Fruit fly (Drosophila melanogaster) whole organism, prepupa: ENCODE data around the gene CG10874.

Experiments used
- Blimp-1 ChIP-seq: fragments of 200-800 bp; sonication (Bioruptor generic); optimal IDR thresholded peaks from 3 replicates; lab custom pipeline; 2017; ENCODE audit warnings: missing biosample characterization, missing genetic modification characterization, mild to moderate bottlenecking, moderate library complexity, missing genetic modification reagents
- CG10631 ChIP-seq: fragments of 200-800 bp; sonication (Bioruptor generic); optimal IDR thresholded peaks from 2 replicates; lab custom pipeline; 2016; ENCODE audit warnings: missing biosample characterization, missing genetic modification characterization
- CG11294 ChIP-seq: fragments of 200-800 bp; sonication (Bioruptor generic); IDR thresholded peaks from 2 replicates; pipeline ENCODE4 v1.3.6; 2022; ENCODE audit warnings: missing biosample characterization, missing genetic modification characterization
- CG11762 ChIP-seq: fragments of 200-800 bp; sonication (Bioruptor generic); optimal IDR thresholded peaks from 3 replicates; lab custom pipeline; 2016; ENCODE audit warnings: missing biosample characterization, missing genetic modification characterization; ENCODE audit not compliant: insufficient read depth
- CG11902 ChIP-seq: fragments of 200-800 bp; sonication (Bioruptor generic); optimal IDR thresholded peaks from 3 replicates; lab custom pipeline; 2016; ENCODE audit warnings: missing biosample characterization, missing genetic modification characterization
- CG15336 ChIP-seq: fragments of 200-800 bp; sonication (Bioruptor generic); IDR thresholded peaks from 2 replicates; pipeline ENCODE4 v1.3.6; 2022; ENCODE audit warnings: missing biosample characterization, missing genetic modification characterization
- CG1621 ChIP-seq: fragments of 200-800 bp; sonication (Bioruptor generic); optimal IDR thresholded peaks from 3 replicates; lab custom pipeline; 2018; ENCODE audit warnings: missing biosample characterization, mild to moderate bottlenecking, missing genetic modification characterization
- CG16779 ChIP-seq: fragments of 200-800 bp; sonication (Bioruptor generic); optimal IDR thresholded peaks from 3 replicates; lab custom pipeline; 2017; ENCODE audit warnings: missing biosample characterization, mild to moderate bottlenecking, missing genetic modification characterization
- CG3032 ChIP-seq: fragments of 200-800 bp; optimal IDR thresholded peaks from 2 replicates; lab custom pipeline; 2019; ENCODE audit warnings: missing biosample characterization, mild to moderate bottlenecking, missing genetic modification characterization, moderate library complexity
- CG32006 ChIP-seq: fragments of 200-800 bp; sonication (Bioruptor generic); optimal IDR thresholded peaks from 3 replicates; lab custom pipeline; 2017; ENCODE audit warnings: missing biosample characterization, mild to moderate bottlenecking, missing genetic modification characterization
- CG34406 ChIP-seq: fragments of 200-800 bp; sonication (Bioruptor generic); optimal IDR thresholded peaks from 3 replicates; lab custom pipeline; 2016; ENCODE audit warnings: missing biosample characterization, missing genetic modification characterization
- CG6276 ChIP-seq: fragments of 200-800 bp; sonication (Bioruptor generic); optimal IDR thresholded peaks from 2 replicates; lab custom pipeline; 2017; ENCODE audit warnings: missing biosample characterization, mild to moderate bottlenecking, missing genetic modification characterization
- CG6792 ChIP-seq: fragments of 200-800 bp; sonication (Bioruptor generic); optimal IDR thresholded peaks from 3 replicates; lab custom pipeline; 2016; ENCODE audit warnings: missing biosample characterization, missing genetic modification characterization
- CG6808 ChIP-seq: fragments of 200-800 bp; sonication (Bioruptor generic); optimal IDR thresholded peaks from 3 replicates; lab custom pipeline; 2017; ENCODE audit warnings: missing biosample characterization, missing genetic modification characterization, mild to moderate bottlenecking, moderate library complexity, missing genetic modification reagents
- CG6854 ChIP-seq: fragments of 200-800 bp; sonication (Bioruptor generic); optimal IDR thresholded peaks from 2 replicates; lab custom pipeline; 2017; ENCODE audit warnings: missing biosample characterization, mild to moderate bottlenecking, missing genetic modification characterization
- CG8119 ChIP-seq: fragments of 200-800 bp; sonication (Bioruptor generic); IDR thresholded peaks from 3 replicates; pipeline ENCODE4 v1.3.6; 2022; ENCODE audit warnings: missing biosample characterization, missing genetic modification characterization
- CG8319 ChIP-seq: fragments of 200-800 bp; sonication (Bioruptor generic); optimal IDR thresholded peaks from 3 replicates; lab custom pipeline; 2016; ENCODE audit warnings: missing biosample characterization, missing genetic modification characterization
- CG9139 ChIP-seq: fragments of 200-800 bp; sonication (Bioruptor generic); optimal IDR thresholded peaks from 3 replicates; lab custom pipeline; 2017; ENCODE audit warnings: missing biosample characterization, mild to moderate bottlenecking, missing genetic modification characterization
- Eip75B ChIP-seq: fragments of 200-800 bp; sonication (Bioruptor generic); optimal IDR thresholded peaks from 3 replicates; lab custom pipeline; 2016; ENCODE audit warnings: missing biosample characterization, missing genetic modification characterization
- Eip78C ChIP-seq: fragments of 200-800 bp; sonication (Bioruptor generic); peaks from one replicate; lab custom pipeline; 2016; ENCODE audit warnings: missing biosample characterization, missing genetic modification characterization
- Eip93F ChIP-seq: fragments of 200-800 bp; sonication (Bioruptor generic); optimal IDR thresholded peaks from 2 replicates; lab custom pipeline; 2016; ENCODE audit warnings: missing biosample characterization, mild to moderate bottlenecking, missing genetic modification characterization
- Ets96B ChIP-seq: fragments of 200-800 bp; optimal IDR thresholded peaks from 2 replicates; lab custom pipeline; 2019; ENCODE audit warnings: missing biosample characterization, mild to moderate bottlenecking, missing genetic modification characterization, moderate library complexity
- Hr38 ChIP-seq: sonication (Bioruptor generic); optimal IDR thresholded peaks from 2 replicates; lab custom pipeline; 2016; ENCODE audit warnings: missing biosample characterization, missing genetic modification characterization
- Hr39 ChIP-seq: fragments of 200-800 bp; sonication (Bioruptor generic); optimal IDR thresholded peaks from 2 replicates; lab custom pipeline; 2016; ENCODE audit warnings: missing biosample characterization, missing genetic modification characterization
- Hr4 ChIP-seq: fragments of 200-800 bp; sonication (Bioruptor generic); optimal IDR thresholded peaks from 3 replicates; lab custom pipeline; 2016; ENCODE audit warnings: missing biosample characterization, missing genetic modification characterization
- Met ChIP-seq: fragments of 200-800 bp; sonication (Bioruptor generic); optimal IDR thresholded peaks from 3 replicates; lab custom pipeline; 2016; ENCODE audit warnings: missing biosample characterization, missing genetic modification characterization
- Smox ChIP-seq: fragments of 200-800 bp; sonication (Bioruptor generic); optimal IDR thresholded peaks from 3 replicates; lab custom pipeline; 2016; ENCODE audit warnings: missing biosample characterization, missing genetic modification characterization
- Sox102F ChIP-seq: fragments of 200-800 bp; sonication (Bioruptor generic); optimal IDR thresholded peaks from 2 replicates; lab custom pipeline; 2016; ENCODE audit warnings: missing biosample characterization, mild to moderate bottlenecking, missing genetic modification characterization
- Sox14 ChIP-seq: fragments of 200-800 bp; sonication (Bioruptor generic); optimal IDR thresholded peaks from 3 replicates; lab custom pipeline; 2016; ENCODE audit warnings: missing biosample characterization, missing genetic modification characterization
- Sox15 ChIP-seq: fragments of 200-800 bp; sonication (Bioruptor generic); optimal IDR thresholded peaks from 3 replicates; lab custom pipeline; 2016; ENCODE audit warnings: missing biosample characterization, missing genetic modification characterization
- achi ChIP-seq: fragments of 200-800 bp; sonication (Bioruptor generic); optimal IDR thresholded peaks from 3 replicates; lab custom pipeline; 2016; ENCODE audit warnings: missing biosample characterization, missing genetic modification characterization
- acj6 ChIP-seq: fragments of 200-800 bp; sonication (Bioruptor generic); optimal IDR thresholded peaks from 3 replicates; lab custom pipeline; 2016; ENCODE audit warnings: missing biosample characterization, missing genetic modification characterization
- cyc ChIP-seq: fragments of 200-800 bp; sonication (Bioruptor generic); optimal IDR thresholded peaks from 3 replicates; lab custom pipeline; 2016; ENCODE audit warnings: missing biosample characterization, missing genetic modification characterization
- dac ChIP-seq: fragments of 200-800 bp; sonication (Bioruptor generic); optimal IDR thresholded peaks from 2 replicates; lab custom pipeline; 2017; ENCODE audit warnings: missing biosample characterization, mild to moderate bottlenecking, missing genetic modification characterization
- esn ChIP-seq: fragments of 200-800 bp; sonication (Bioruptor generic); optimal IDR thresholded peaks from 2 replicates; lab custom pipeline; 2016; ENCODE audit warnings: missing biosample characterization, mild to moderate bottlenecking, missing genetic modification characterization, moderate library complexity
- fd59A ChIP-seq: fragments of 200-800 bp; sonication (Bioruptor generic); optimal IDR thresholded peaks from 2 replicates; lab custom pipeline; 2017; ENCODE audit warnings: missing biosample characterization, mild to moderate bottlenecking, missing genetic modification characterization, missing genetic modification reagents
- fd85E ChIP-seq: fragments of 200-800 bp; sonication (Bioruptor generic); optimal IDR thresholded peaks from 3 replicates; lab custom pipeline; 2016; ENCODE audit warnings: missing biosample characterization, missing genetic modification characterization
- fkh ChIP-seq: fragments of 200-800 bp; sonication (Bioruptor generic); optimal IDR thresholded peaks from 3 replicates; lab custom pipeline; 2017; ENCODE audit warnings: missing biosample characterization, mild to moderate bottlenecking, missing genetic modification characterization, moderate library complexity
- lz ChIP-seq: fragments of 200-800 bp; sonication (Bioruptor generic); optimal IDR thresholded peaks from 3 replicates; lab custom pipeline; 2016; ENCODE audit warnings: missing biosample characterization, missing genetic modification characterization
- net ChIP-seq: fragments of 200-800 bp; sonication (Bioruptor generic); optimal IDR thresholded peaks from 3 replicates; lab custom pipeline; 2016; ENCODE audit warnings: missing biosample characterization, missing genetic modification characterization
- pdm3 ChIP-seq: fragments of 200-800 bp; sonication (Bioruptor generic); optimal IDR thresholded peaks from 3 replicates; lab custom pipeline; 2016; ENCODE audit warnings: missing biosample characterization, missing genetic modification characterization
- ss ChIP-seq, 2 experiments: fragments of 200-800 bp; sonication (Bioruptor generic); optimal IDR thresholded peaks; 2 replicates in 1 of 2; 3 replicates in 1 of 2; lab custom pipeline; 2017 to 2018; ENCODE audit warnings: mild to moderate bottlenecking in 2 of 2, missing biosample characterization in 2 of 2, missing genetic modification characterization in 2 of 2, moderate library complexity in 1 of 2
- svp ChIP-seq: fragments of 200-800 bp; sonication (Bioruptor generic); peaks from one replicate; lab custom pipeline; 2016; ENCODE audit warnings: missing biosample characterization, missing genetic modification characterization
- topi ChIP-seq: fragments of 200-800 bp; sonication (Bioruptor generic); optimal IDR thresholded peaks from 3 replicates; lab custom pipeline; 2016; ENCODE audit warnings: missing biosample characterization, missing genetic modification characterization
- vri ChIP-seq: fragments of 200-800 bp; sonication (Bioruptor generic); optimal IDR thresholded peaks from 3 replicates; lab custom pipeline; 2016; ENCODE audit warnings: missing biosample characterization, mild to moderate bottlenecking, missing genetic modification characterization

Gene CG10874

dm6 chr2L:2221649-2222150, 29.5 kb upstream of the CG10874 start (continued):
- TF ChIP-seq cyc (GFP tag; lab: Kevin White, UChicago) = peak; percentile 97
- TF ChIP-seq pdm3 = peak; percentile 99
- TF ChIP-seq Smox (GFP tag; lab: Kevin White, UChicago) = peak; percentile 97
- peak; percentile 99 for TF ChIP-seq esn (GFP tag; lab: Kevin White, UChicago)
- TF ChIP-seq CG10631 = peak; percentile 99
- peak; percentile 99 for TF ChIP-seq CG6792 (GFP tag; lab: Kevin White, UChicago)
- peak; percentile 94 for TF ChIP-seq fkh (GFP tag; lab: Kevin White, UChicago)
- peak; percentile 97 for TF ChIP-seq CG9139
- TF ChIP-seq svp (GFP tag; lab: Kevin White, UChicago) = peak; percentile 98
- peak; percentile 97 for TF ChIP-seq CG11762 (GFP tag; lab: Kevin White, UChicago)
- TF ChIP-seq topi (GFP tag; lab: Kevin White, UChicago) = peak; percentile 98
- peak; percentile 97 for TF ChIP-seq CG6276
- TF ChIP-seq ss (GFP tag; optimal IDR thresholded peaks at IDR 0.05; lab: Kevin White, UChicago) = peak; percentile 97 to 99
- peak; percentile 98 for TF ChIP-seq achi (GFP tag; lab: Kevin White, UChicago)
- peak; percentile 100 for TF ChIP-seq CG8119
- TF ChIP-seq CG15336 (GFP tag; lab: Robert Waterston, UW) = peak; percentile 100
- TF ChIP-seq CG8319 (GFP tag; lab: Kevin White, UChicago) = peak; percentile 98
- TF ChIP-seq Hr4 (GFP tag; lab: Kevin White, UChicago) = peak; percentile 100
- peak; percentile 99 for TF ChIP-seq Met (GFP tag; lab: Kevin White, UChicago)

- no peak for TF ChIP-seq Blimp-1 (GFP tag; lab: Kevin White, UChicago)
- TF ChIP-seq CG6276 = no peak
- no peak for TF ChIP-seq Eip75B
- TF ChIP-seq fkh (GFP tag; lab: Kevin White, UChicago) = peak; percentile 31
- TF ChIP-seq esn (GFP tag; lab: Kevin White, UChicago) = peak; percentile 16
- no peak for TF ChIP-seq net (GFP tag; lab: Kevin White, UChicago)
- TF ChIP-seq svp (GFP tag; lab: Kevin White, UChicago) = peak; percentile 53
- no peak for TF ChIP-seq CG8119
- no peak for TF ChIP-seq fd59A
- peak; percentile 62 for TF ChIP-seq Eip78C (GFP tag; lab: Kevin White, UChicago)
- TF ChIP-seq CG1621 = peak; percentile 4
- peak; percentile 26 for TF ChIP-seq vri (GFP tag; lab: Kevin White, UChicago)
- no peak for TF ChIP-seq CG6808 (GFP tag; lab: Kevin White, UChicago)
- TF ChIP-seq Met (GFP tag; lab: Kevin White, UChicago) = no peak
- TF ChIP-seq CG11294 (GFP tag; lab: Robert Waterston, UW) = no peak
- TF ChIP-seq fd85E = no peak
Observed at dm6 chr2L:2220573-2221332, 28.6 kb upstream of the CG10874 start, which contains the start of gene papi. Gene papi, plus strand, starts transcription at chr2L:2220748.

- TF ChIP-seq Sox14 (peak; percentile 30), CG3032 (tag; lab: Kevin White, UChicago) (peak; percentile 5), vri (GFP tag; lab: Kevin White, UChicago) (no peak), Sox102F (no peak), CG11902 (GFP tag; lab: Kevin White, UChicago) (no peak), CG11294 (GFP tag; lab: Robert Waterston, UW) (no peak), CG34406 (GFP tag; lab: Kevin White, UChicago) (no peak), Eip93F (GFP tag; lab: Kevin White, UChicago) (no peak), pdm3 (no peak), Ets96B (tag; lab: Kevin White, UChicago) (peak; percentile 11), esn (GFP tag; lab: Kevin White, UChicago) (peak; percentile 42), Sox15 (no peak), CG6854 (GFP tag; lab: Kevin White, UChicago) (peak; percentile 11), CG32006 (GFP tag; lab: Kevin White, UChicago) (no peak), CG9139 (no peak), acj6 (GFP tag; lab: Kevin White, UChicago) (no peak), cyc (GFP tag; lab: Kevin White, UChicago) (peak; percentile 1), lz (no peak), ss (GFP tag; optimal IDR thresholded peaks at IDR 0.05; lab: Kevin White, UChicago) (peak in 1 of 2 experiments; percentile 51), fkh (GFP tag; lab: Kevin White, UChicago) (peak; percentile 35), CG8119 (no peak), CG16779 (no peak), Hr38 (no peak), Hr39 (GFP tag; lab: Kevin White, UChicago) (no peak), dac (GFP tag; lab: Kevin White, UChicago) (no peak)
Observed at dm6 chr2L:2217067-2217684, 25.0 kb upstream of the CG10874 start, which contains the start of the genes CG15386, CG42371 and mio. Gene CG15386, minus strand, starts transcription at chr2L:2217246. Gene CG42371, minus strand, starts transcription at chr2L:2217246. Gene mio, plus strand, starts transcription at chr2L:2217290.
